Fruit fly (Drosophila melanogaster) whole organism, prepupa: ENCODE data around the gene CG10958.
A peak's percentile ranks its signal among the peaks of the same experiment; 100 is the strongest.

Source experiments
- CG10669 ChIP-seq: fragments of 200-800 bp; sonication (Bioruptor generic); optimal IDR thresholded peaks from 3 replicates; lab custom pipeline; 2018; ENCODE audit warnings: missing biosample characterization, mild to moderate bottlenecking, missing genetic modification characterization, moderate library complexity
- CG11294 ChIP-seq: fragments of 200-800 bp; sonication (Bioruptor generic); IDR thresholded peaks from 2 replicates; pipeline ENCODE4 v1.3.6; 2022; ENCODE audit warnings: missing biosample characterization, missing genetic modification characterization
- CG11762 ChIP-seq: fragments of 200-800 bp; sonication (Bioruptor generic); optimal IDR thresholded peaks from 3 replicates; lab custom pipeline; 2016; ENCODE audit warnings: missing biosample characterization, missing genetic modification characterization; ENCODE audit not compliant: insufficient read depth
- CG15336 ChIP-seq: fragments of 200-800 bp; sonication (Bioruptor generic); IDR thresholded peaks from 2 replicates; pipeline ENCODE4 v1.3.6; 2022; ENCODE audit warnings: missing biosample characterization, missing genetic modification characterization
- CG31627 ChIP-seq: fragments of 200-800 bp; sonication (Bioruptor generic); optimal IDR thresholded peaks from 3 replicates; lab custom pipeline; 2016; ENCODE audit warnings: missing biosample characterization, missing genetic modification characterization
- CG32006 ChIP-seq: fragments of 200-800 bp; sonication (Bioruptor generic); optimal IDR thresholded peaks from 3 replicates; lab custom pipeline; 2017; ENCODE audit warnings: missing biosample characterization, mild to moderate bottlenecking, missing genetic modification characterization
- CG3919 ChIP-seq: fragments of 200-800 bp; sonication (Bioruptor generic); optimal IDR thresholded peaks from 3 replicates; lab custom pipeline; 2016; ENCODE audit warnings: missing biosample characterization, missing genetic modification characterization
- CG4318 ChIP-seq: fragments of 200-800 bp; sonication (Bioruptor generic); optimal IDR thresholded peaks from 3 replicates; lab custom pipeline; 2017; ENCODE audit warnings: missing biosample characterization, mild to moderate bottlenecking, missing genetic modification characterization
- CG6163 ChIP-seq: fragments of 200-800 bp; sonication (Bioruptor generic); IDR thresholded peaks from 3 replicates; pipeline ENCODE4 v1.3.6; 2022; ENCODE audit warnings: missing biosample characterization, missing genetic modification characterization
- CG7368 ChIP-seq: fragments of 200-800 bp; sonication (Bioruptor generic); optimal IDR thresholded peaks from 3 replicates; lab custom pipeline; 2016; ENCODE audit warnings: missing biosample characterization, missing genetic modification characterization
- CG8119 ChIP-seq: fragments of 200-800 bp; sonication (Bioruptor generic); IDR thresholded peaks from 3 replicates; pipeline ENCODE4 v1.3.6; 2022; ENCODE audit warnings: missing biosample characterization, missing genetic modification characterization
- CG8632 ChIP-seq: fragments of 200-800 bp; sonication (Bioruptor generic); optimal IDR thresholded peaks from 3 replicates; lab custom pipeline; 2016; ENCODE audit warnings: missing biosample characterization, missing genetic modification characterization
- CG9139 ChIP-seq: fragments of 200-800 bp; sonication (Bioruptor generic); optimal IDR thresholded peaks from 3 replicates; lab custom pipeline; 2017; ENCODE audit warnings: missing biosample characterization, mild to moderate bottlenecking, missing genetic modification characterization
- Eip75B ChIP-seq: fragments of 200-800 bp; sonication (Bioruptor generic); optimal IDR thresholded peaks from 3 replicates; lab custom pipeline; 2016; ENCODE audit warnings: missing biosample characterization, missing genetic modification characterization
- Eip78C ChIP-seq: fragments of 200-800 bp; sonication (Bioruptor generic); peaks from one replicate; lab custom pipeline; 2016; ENCODE audit warnings: missing biosample characterization, missing genetic modification characterization
- Gug ChIP-seq: fragments of 200-800 bp; sonication (Bioruptor generic); IDR thresholded peaks from 2 replicates; pipeline ENCODE4 v1.3.6; 2022; ENCODE audit warnings: missing biosample characterization, missing genetic modification characterization
- Hr38 ChIP-seq: sonication (Bioruptor generic); optimal IDR thresholded peaks from 2 replicates; lab custom pipeline; 2016; ENCODE audit warnings: missing biosample characterization, missing genetic modification characterization
- Hr39 ChIP-seq: fragments of 200-800 bp; sonication (Bioruptor generic); optimal IDR thresholded peaks from 2 replicates; lab custom pipeline; 2016; ENCODE audit warnings: missing biosample characterization, missing genetic modification characterization
- Hr4 ChIP-seq: fragments of 200-800 bp; sonication (Bioruptor generic); optimal IDR thresholded peaks from 3 replicates; lab custom pipeline; 2016; ENCODE audit warnings: missing biosample characterization, missing genetic modification characterization
- Lpt ChIP-seq: fragments of 200-800 bp; sonication (Bioruptor generic); optimal IDR thresholded peaks from 3 replicates; lab custom pipeline; 2016; ENCODE audit warnings: missing biosample characterization, missing genetic modification characterization
- Sox14 ChIP-seq: fragments of 200-800 bp; sonication (Bioruptor generic); optimal IDR thresholded peaks from 3 replicates; lab custom pipeline; 2016; ENCODE audit warnings: missing biosample characterization, missing genetic modification characterization
- achi ChIP-seq: fragments of 200-800 bp; sonication (Bioruptor generic); optimal IDR thresholded peaks from 3 replicates; lab custom pipeline; 2016; ENCODE audit warnings: missing biosample characterization, missing genetic modification characterization
- esn ChIP-seq: fragments of 200-800 bp; sonication (Bioruptor generic); optimal IDR thresholded peaks from 2 replicates; lab custom pipeline; 2016; ENCODE audit warnings: missing biosample characterization, mild to moderate bottlenecking, missing genetic modification characterization, moderate library complexity
- fd59A ChIP-seq: fragments of 200-800 bp; sonication (Bioruptor generic); optimal IDR thresholded peaks from 2 replicates; lab custom pipeline; 2017; ENCODE audit warnings: missing biosample characterization, mild to moderate bottlenecking, missing genetic modification characterization, missing genetic modification reagents
- fkh ChIP-seq: fragments of 200-800 bp; sonication (Bioruptor generic); optimal IDR thresholded peaks from 3 replicates; lab custom pipeline; 2017; ENCODE audit warnings: missing biosample characterization, mild to moderate bottlenecking, missing genetic modification characterization, moderate library complexity
- lz ChIP-seq: fragments of 200-800 bp; sonication (Bioruptor generic); optimal IDR thresholded peaks from 3 replicates; lab custom pipeline; 2016; ENCODE audit warnings: missing biosample characterization, missing genetic modification characterization
- pdm3 ChIP-seq: fragments of 200-800 bp; sonication (Bioruptor generic); optimal IDR thresholded peaks from 3 replicates; lab custom pipeline; 2016; ENCODE audit warnings: missing biosample characterization, missing genetic modification characterization
- spab ChIP-seq: fragments of 200-800 bp; sonication (Bioruptor generic); optimal IDR thresholded peaks from 2 replicates; lab custom pipeline; 2017; ENCODE audit warnings: missing biosample characterization, mild to moderate bottlenecking, missing genetic modification characterization, missing genetic modification reagents
- ss ChIP-seq, 2 experiments: fragments of 200-800 bp; sonication (Bioruptor generic); optimal IDR thresholded peaks; 2 replicates in 1 of 2; 3 replicates in 1 of 2; lab custom pipeline; 2017 to 2018; ENCODE audit warnings: mild to moderate bottlenecking in 2 of 2, missing biosample characterization in 2 of 2, missing genetic modification characterization in 2 of 2, moderate library complexity in 1 of 2
- topi ChIP-seq: fragments of 200-800 bp; sonication (Bioruptor generic); optimal IDR thresholded peaks from 3 replicates; lab custom pipeline; 2016; ENCODE audit warnings: missing biosample characterization, missing genetic modification characterization

Gene CG10958

DNA sequence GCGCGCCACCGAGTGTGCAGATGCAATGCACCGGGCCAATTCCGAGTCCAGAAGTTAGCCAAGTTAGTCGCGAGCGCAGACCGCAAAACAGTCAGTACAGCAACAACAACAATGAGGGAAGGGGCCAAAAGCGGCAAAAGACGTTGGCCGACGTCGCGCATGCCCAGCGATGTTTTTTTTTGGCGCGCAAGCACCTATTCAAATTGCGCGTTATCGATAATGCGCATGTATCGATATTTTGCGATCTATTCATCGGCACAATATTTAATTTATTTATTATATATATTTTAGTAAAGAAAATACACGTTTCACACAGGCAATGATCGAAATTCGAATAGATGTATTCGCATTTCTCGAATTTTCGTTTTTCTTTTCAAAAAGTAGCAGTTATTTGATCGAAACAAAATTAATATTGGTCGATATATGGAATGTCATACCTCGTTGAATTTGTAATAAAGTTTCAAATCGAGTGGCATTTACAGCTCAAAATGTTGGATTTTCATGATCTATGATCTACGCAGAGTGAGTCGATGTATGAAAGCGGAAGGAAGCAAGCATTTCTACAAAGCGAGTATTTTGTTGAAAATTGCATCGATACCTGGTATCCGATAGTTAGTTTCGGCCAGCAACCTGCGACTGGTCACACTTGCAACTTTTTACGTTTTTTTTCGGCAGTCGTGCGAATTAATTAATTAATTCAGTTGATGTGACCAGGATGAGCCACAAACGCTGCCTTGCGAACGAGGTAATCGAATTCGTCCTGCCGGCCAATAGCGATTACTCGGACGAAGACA is 2.7 kb upstream of the CG10958 start, which contains the start of gene CG2116:
Gene CG2116, plus strand, starts transcription at position 609 of the 794 bp plus-strand sequence.
- TF ChIP-seq CG8119 (GFP tag; lab: Robert Waterston, UW) (no peak), CG10669 (GFP tag; lab: Kevin White, UChicago) (no peak), achi (GFP tag; lab: Kevin White, UChicago) (no peak), spab (GFP tag; lab: Kevin White, UChicago) (no peak), esn (GFP tag; lab: Kevin White, UChicago) (peak; percentile 13), CG32006 (GFP tag; lab: Kevin White, UChicago) (no peak), Hr39 (GFP tag; lab: Kevin White, UChicago) (no peak), Eip78C (GFP tag; lab: Kevin White, UChicago) (peak; percentile 38), CG11762 (GFP tag; lab: Kevin White, UChicago) (no peak), CG7368 (GFP tag; lab: Kevin White, UChicago) (no peak), fd59A (GFP tag; lab: Kevin White, UChicago) (no peak), Lpt (GFP tag; lab: Kevin White, UChicago) (no peak), lz (GFP tag; lab: Kevin White, UChicago) (no peak), CG11294 (GFP tag; lab: Robert Waterston, UW) (no peak)

DNA sequence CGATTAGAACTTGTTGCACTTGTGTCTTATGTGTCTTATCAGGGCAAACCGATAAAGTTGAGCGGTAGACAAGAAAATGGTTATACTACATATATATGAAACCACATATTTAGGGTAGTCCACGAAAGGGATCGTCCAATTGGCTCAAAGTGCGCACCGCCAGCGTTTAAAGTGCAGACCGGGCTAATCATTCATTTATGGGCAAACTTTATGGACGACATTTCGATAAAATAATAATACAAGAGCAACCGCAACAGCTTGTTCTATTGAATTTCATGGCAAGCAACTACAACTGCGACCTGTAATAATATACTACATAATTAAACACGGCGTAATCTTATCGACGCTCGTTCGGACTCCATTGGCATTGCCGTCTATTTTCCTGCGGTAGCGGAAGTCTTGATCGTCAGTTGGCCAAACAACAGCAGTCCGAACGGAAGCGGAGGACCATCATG is 3.4 kb downstream of the CG10958 start, which contains the start of the genes cyr and CG2120:
Gene cyr, minus strand, starts transcription at position 294 of the 455 bp plus-strand sequence.
Gene CG2120, plus strand, starts transcription at position 405 of the 455 bp plus-strand sequence.
- TF ChIP-seq fkh (no peak), CG4318 (GFP tag; lab: Kevin White, UChicago) (no peak), pdm3 (no peak), CG6163 (GFP tag; lab: Robert Waterston, UW) (no peak), esn (GFP tag; lab: Kevin White, UChicago) (no peak), Gug (GFP tag; lab: Robert Waterston, UW) (no peak), CG9139 (no peak), CG3919 (GFP tag; lab: Kevin White, UChicago) (no peak)

DNA sequence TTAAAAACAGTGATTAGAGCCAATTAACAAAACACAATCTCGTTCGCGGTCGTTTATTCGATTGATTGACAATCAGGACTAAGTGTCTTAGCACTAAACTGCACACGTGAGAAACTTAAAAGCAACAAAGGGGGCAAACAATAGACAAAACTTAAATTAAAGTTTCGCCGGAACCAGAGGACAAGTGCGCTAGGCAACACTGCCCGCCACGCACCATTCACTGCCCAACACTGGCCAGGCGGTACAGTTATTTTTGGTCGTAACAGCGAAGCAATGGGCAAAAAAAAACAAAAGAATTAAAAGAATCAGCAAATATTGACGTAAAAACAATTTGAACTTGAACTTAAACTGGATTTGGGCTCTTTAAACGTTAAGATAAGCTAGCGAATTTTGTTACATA is 5.2 kb downstream of the CG10958 start:
- no peak for TF ChIP-seq CG31627 (GFP tag; lab: Kevin White, UChicago)
- no peak for TF ChIP-seq achi (GFP tag; lab: Kevin White, UChicago)
- TF ChIP-seq fd59A (GFP tag; lab: Kevin White, UChicago): no peak
- no peak for TF ChIP-seq CG7368 (GFP tag; lab: Kevin White, UChicago)
- no peak for TF ChIP-seq CG3919 (GFP tag; lab: Kevin White, UChicago)
- no peak for TF ChIP-seq Lpt (GFP tag; lab: Kevin White, UChicago)
- no peak for TF ChIP-seq pdm3

DNA sequence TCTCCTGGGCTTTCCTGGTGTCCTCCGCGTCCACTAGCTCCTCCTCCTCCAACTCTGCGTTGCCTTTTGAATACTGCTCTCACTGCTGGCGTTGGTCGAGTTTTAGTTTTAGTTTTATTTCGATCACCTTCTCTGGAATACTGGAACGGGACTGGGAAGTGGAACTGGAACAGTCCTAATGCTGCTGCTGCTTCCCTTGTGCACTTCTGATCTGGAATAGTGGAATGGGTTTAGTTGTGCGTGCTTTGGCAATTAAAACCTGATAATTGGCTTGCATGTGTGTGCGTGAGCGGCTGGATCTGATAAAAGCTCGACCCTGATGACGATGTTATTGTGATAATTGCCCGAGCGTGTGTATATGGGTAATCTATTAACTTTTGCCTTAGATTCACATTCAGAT is 8.6 kb downstream of the CG10958 start:
- TF ChIP-seq Hr4 (GFP tag; lab: Kevin White, UChicago): no peak
- TF ChIP-seq CG8632: no peak
- TF ChIP-seq CG8119 (GFP tag; lab: Robert Waterston, UW): no peak
- TF ChIP-seq CG10669 (GFP tag; lab: Kevin White, UChicago): no peak
- no peak for TF ChIP-seq lz (GFP tag; lab: Kevin White, UChicago)
- no peak for TF ChIP-seq Eip75B (GFP tag; lab: Kevin White, UChicago)
- TF ChIP-seq CG11762 (GFP tag; lab: Kevin White, UChicago): no peak
- TF ChIP-seq ss (GFP tag; optimal IDR thresholded peaks at IDR 0.05; lab: Kevin White, UChicago): no peak
- no peak for TF ChIP-seq topi (GFP tag; lab: Kevin White, UChicago)
- TF ChIP-seq CG15336 (GFP tag; lab: Robert Waterston, UW): no peak
- TF ChIP-seq CG4318 (GFP tag; lab: Kevin White, UChicago): no peak
- TF ChIP-seq Eip78C (GFP tag; lab: Kevin White, UChicago): no peak
- no peak for TF ChIP-seq CG31627 (GFP tag; lab: Kevin White, UChicago)
- no peak for TF ChIP-seq Hr38 (GFP tag; lab: Kevin White, UChicago)
- no peak for TF ChIP-seq Sox14 (GFP tag; lab: Kevin White, UChicago)
- TF ChIP-seq Hr39 (GFP tag; lab: Kevin White, UChicago): no peak
